Worm (Caenorhabditis elegans): ENCODE measurements around the gene W04G3.12.

DNA sequence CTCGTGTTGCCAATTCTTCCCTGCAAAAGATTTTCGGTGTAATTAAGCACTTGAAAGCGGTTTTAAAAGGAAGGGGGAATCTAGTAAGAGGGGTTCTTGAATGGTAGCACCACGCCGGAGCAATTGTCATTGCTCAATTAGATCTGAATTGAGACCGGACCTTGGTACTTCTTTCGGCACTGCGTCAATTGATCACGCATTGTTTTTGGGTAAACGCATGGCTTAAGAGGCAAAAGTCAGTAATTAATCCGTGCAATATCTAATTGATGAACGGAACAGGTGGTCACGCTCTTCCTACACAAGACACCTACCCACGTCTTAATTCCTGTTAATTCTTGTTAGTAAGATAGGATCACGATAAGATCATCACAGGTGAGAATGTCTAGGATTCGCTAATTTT, 47.4 kb upstream of the W04G3.12 start:
- TF ChIP-seq fkh-10 (GFP tag; optimal IDR thresholded peaks at IDR 0.05) (no peak), zag-1 (tag; optimal IDR thresholded peaks at IDR 0.05) (no peak), pha-4 (GFP tag; IDR thresholded peaks at IDR 0.05) (no peak), pha-4 (tag; optimal IDR thresholded peaks at IDR 0.05) (no peak), Y75B8A.6 (GFP tag; IDR thresholded peaks at IDR 0.05) (no peak), lsy-2 (tag; optimal IDR thresholded peaks at IDR 0.05) (no peak), lin-13 (GFP tag; optimal IDR thresholded peaks at IDR 0.05) (no peak), madf-5 (GFP tag; IDR thresholded peaks at IDR 0.05) (no peak), ceh-82 (tag; optimal IDR thresholded peaks at IDR 0.05) (no peak), F10B5.3 (tag; optimal IDR thresholded peaks at IDR 0.05) (no peak), ama-1 (optimal IDR thresholded peaks at IDR 0.05) (no peak), zip-2 (tag; optimal IDR thresholded peaks at IDR 0.05) (no peak)
